Fruit fly (Drosophila melanogaster) whole organism, embryonic: ENCODE data around the gene CG9628.
A peak's percentile ranks its signal among the peaks of the same experiment; 100 is the strongest.

ENCODE experiments used
- CG10431 ChIP-seq: fragments of 200-800 bp; sonication (Bioruptor generic); optimal IDR thresholded peaks from 3 replicates; lab custom pipeline; 2018; ENCODE audit warnings: missing biosample characterization, mild to moderate bottlenecking, missing genetic modification characterization
- CG10462 ChIP-seq: fragments of 200-800 bp; sonication (Bioruptor generic); optimal IDR thresholded peaks from 2 replicates; lab custom pipeline; 2016; ENCODE audit warnings: missing biosample characterization, missing genetic modification characterization
- CG12071 ChIP-seq: fragments of 200-800 bp; sonication (Bioruptor generic); optimal IDR thresholded peaks from 3 replicates; lab custom pipeline; 2018; ENCODE audit warnings: missing biosample characterization, mild to moderate bottlenecking, missing genetic modification characterization
- CG12155 ChIP-seq: fragments of 200-800 bp; sonication (Bioruptor generic); optimal IDR thresholded peaks from 3 replicates; lab custom pipeline; 2016; ENCODE audit warnings: missing biosample characterization, missing genetic modification characterization
- CG13296 ChIP-seq: fragments of 200-800 bp; sonication (Bioruptor generic); optimal IDR thresholded peaks from 3 replicates; lab custom pipeline; 2018; ENCODE audit warnings: missing biosample characterization, mild to moderate bottlenecking, missing genetic modification characterization
- CG14014 ChIP-seq: fragments of 200-800 bp; sonication (Bioruptor generic); IDR thresholded peaks from 2 replicates; pipeline ENCODE4 v1.3.6; 2022; ENCODE audit warnings: missing biosample characterization, missing genetic modification characterization
- CG14667 ChIP-seq: fragments of 200-800 bp; sonication (Bioruptor generic); IDR thresholded peaks from 2 replicates; pipeline ENCODE4 v1.3.6; 2022; ENCODE audit warnings: missing biosample characterization, missing genetic modification characterization
- CG14710 ChIP-seq: fragments of 200-800 bp; sonication (Bioruptor generic); optimal IDR thresholded peaks from 3 replicates; lab custom pipeline; 2019; ENCODE audit warnings: missing biosample characterization, mild to moderate bottlenecking, missing genetic modification characterization, moderate library complexity
- CG15073 ChIP-seq: fragments of 200-800 bp; sonication (Bioruptor generic); optimal IDR thresholded peaks from 2 replicates; lab custom pipeline; 2016; ENCODE audit warnings: missing biosample characterization, missing genetic modification characterization
- CG15479 ChIP-seq: fragments of 200-800 bp; sonication (Bioruptor generic); optimal IDR thresholded peaks from 3 replicates; lab custom pipeline; 2019; ENCODE audit warnings: missing biosample characterization, mild to moderate bottlenecking, missing genetic modification characterization, moderate library complexity
- CG18764 ChIP-seq: fragments of 200-800 bp; sonication (Bioruptor generic); optimal IDR thresholded peaks from 3 replicates; lab custom pipeline; 2016; ENCODE audit warnings: missing biosample characterization, missing genetic modification characterization
- CG32532 ChIP-seq: fragments of 200-800 bp; sonication (Bioruptor generic); IDR thresholded peaks from 2 replicates; pipeline ENCODE4 v1.3.6; 2022; ENCODE audit warnings: missing biosample characterization, missing genetic modification characterization
- CG32772 ChIP-seq: fragments of 200-800 bp; sonication (Bioruptor generic); IDR thresholded peaks from 2 replicates; pipeline ENCODE4 v1.3.6; 2022; ENCODE audit warnings: missing biosample characterization, missing genetic modification characterization
- CG4820 ChIP-seq: fragments of 200-800 bp; sonication (Bioruptor generic); optimal IDR thresholded peaks from 3 replicates; lab custom pipeline; 2016; ENCODE audit warnings: missing biosample characterization, missing genetic modification characterization
- CG6175 ChIP-seq: fragments of 200-800 bp; sonication (Bioruptor generic); IDR thresholded peaks from 3 replicates; pipeline ENCODE4 v1.3.6; 2022; ENCODE audit warnings: missing biosample characterization, missing genetic modification characterization
- CG6683 ChIP-seq: fragments of 200-800 bp; sonication (Bioruptor generic); optimal IDR thresholded peaks from 2 replicates; lab custom pipeline; 2017; ENCODE audit warnings: missing biosample characterization, mild to moderate bottlenecking, missing genetic modification characterization, missing genetic modification reagents
- CG6689 ChIP-seq: fragments of 200-800 bp; sonication (Bioruptor generic); IDR thresholded peaks from 2 replicates; pipeline ENCODE4 v1.3.6; 2022; ENCODE audit warnings: missing biosample characterization, missing genetic modification characterization
- CG7928 ChIP-seq: fragments of 200-800 bp; sonication (Bioruptor generic); optimal IDR thresholded peaks from 2 replicates; lab custom pipeline; 2017; ENCODE audit warnings: missing biosample characterization, mild to moderate bottlenecking, missing genetic modification characterization
- CG7987 ChIP-seq: fragments of 200-800 bp; sonication (Bioruptor generic); optimal IDR thresholded peaks from 2 replicates; lab custom pipeline; 2018; ENCODE audit warnings: missing biosample characterization, mild to moderate bottlenecking, missing genetic modification characterization, moderate library complexity
- CG9932 ChIP-seq: fragments of 200-800 bp; sonication (Bioruptor generic); IDR thresholded peaks from 2 replicates; pipeline ENCODE4 v1.3.6; 2022; ENCODE audit warnings: missing biosample characterization, missing genetic modification characterization
- D19A ChIP-seq: fragments of 200-800 bp; optimal IDR thresholded peaks from 3 replicates; lab custom pipeline; 2019; ENCODE audit warnings: missing biosample characterization, mild to moderate bottlenecking, missing genetic modification characterization, moderate library complexity
- Doc3 ChIP-seq: fragments of 200-800 bp; sonication (Bioruptor generic); IDR thresholded peaks from 3 replicates; pipeline ENCODE4 v1.3.6; 2022; ENCODE audit warnings: missing biosample characterization, missing genetic modification characterization; ENCODE audit not compliant: partially characterized antibody
- Elba2 ChIP-seq: fragments of 200-800 bp; sonication (Bioruptor generic); optimal IDR thresholded peaks from 3 replicates; lab custom pipeline; 2016; ENCODE audit warnings: missing biosample characterization, missing genetic modification characterization
- Fer3 ChIP-seq: fragments of 200-800 bp; sonication (Bioruptor generic); optimal IDR thresholded peaks from 2 replicates; lab custom pipeline; 2018; ENCODE audit warnings: missing biosample characterization, mild to moderate bottlenecking, missing genetic modification characterization, moderate library complexity
- GATAe ChIP-seq: fragments of 200-800 bp; sonication (Bioruptor generic); conservative IDR thresholded peaks from 2 replicates; pipeline ENCODE4 v1.3.6; 2022; ENCODE audit warnings: missing biosample characterization, missing genetic modification characterization
- H2.0 ChIP-seq: fragments of 200-800 bp; sonication (Bioruptor generic); IDR thresholded peaks from 2 replicates; pipeline ENCODE4 v1.3.6; 2022; ENCODE audit warnings: missing biosample characterization, missing genetic modification characterization
- Meics ChIP-seq: fragments of 200-800 bp; sonication (Bioruptor generic); optimal IDR thresholded peaks from 2 replicates; lab custom pipeline; 2017; ENCODE audit warnings: missing biosample characterization, mild to moderate bottlenecking, missing genetic modification characterization
- Oaz ChIP-seq: fragments of 200-800 bp; sonication (Bioruptor generic); IDR thresholded peaks from 2 replicates; pipeline ENCODE4 v1.3.6; 2022; ENCODE audit warnings: missing biosample characterization, missing genetic modification characterization
- Opbp ChIP-seq: fragments of 200-800 bp; sonication (Bioruptor generic); IDR thresholded peaks from 3 replicates; pipeline ENCODE4 v1.3.6; 2022; ENCODE audit warnings: missing biosample characterization, missing genetic modification characterization; ENCODE audit not compliant: partially characterized antibody
- TFAM ChIP-seq: fragments of 200-800 bp; sonication (Bioruptor generic); optimal IDR thresholded peaks from 2 replicates; lab custom pipeline; 2017; ENCODE audit warnings: missing biosample characterization, missing genetic modification characterization, inconsistent platforms
- Taf1 ChIP-seq: fragments of 200-800 bp; sonication (Bioruptor generic); IDR thresholded peaks from 2 replicates; pipeline ENCODE4 v1.3.6; 2022; ENCODE audit warnings: missing biosample characterization, missing genetic modification characterization
- abd-A ChIP-seq: fragments of 200-800 bp; sonication (Bioruptor generic); optimal IDR thresholded peaks from 3 replicates; lab custom pipeline; 2019; ENCODE audit warnings: missing biosample characterization, mild to moderate bottlenecking, missing genetic modification characterization, moderate library complexity
- al ChIP-seq: fragments of 200-800 bp; sonication (Bioruptor generic); IDR thresholded peaks from 2 replicates; pipeline ENCODE4 v1.3.6; 2022; ENCODE audit warnings: missing biosample characterization, missing genetic modification characterization
- bowl ChIP-seq: fragments of 200-800 bp; sonication (Bioruptor generic); IDR thresholded peaks from 2 replicates; pipeline ENCODE4 v1.3.6; 2022; ENCODE audit warnings: missing biosample characterization, missing genetic modification characterization
- bsh ChIP-seq, 2 experiments: fragments of 200-800 bp; sonication (Bioruptor generic); optimal IDR thresholded peaks; 2 replicates each; lab custom pipeline; 2017 to 2018; ENCODE audit warnings: mild to moderate bottlenecking in 2 of 2, missing biosample characterization in 2 of 2, missing genetic modification characterization in 2 of 2, moderate library complexity in 1 of 2
- caup ChIP-seq: fragments of 200-800 bp; sonication (Bioruptor generic); optimal IDR thresholded peaks from 3 replicates; lab custom pipeline; 2017; ENCODE audit warnings: missing biosample characterization, mild to moderate bottlenecking, missing genetic modification characterization, moderate library complexity; ENCODE audit not compliant: severe bottlenecking
- chm ChIP-seq: fragments of 200-800 bp; sonication (Bioruptor generic); IDR thresholded peaks from 2 replicates; pipeline ENCODE4 v1.3.6; 2022; ENCODE audit warnings: missing biosample characterization, missing genetic modification characterization
- crol ChIP-seq: fragments of 200-800 bp; sonication (Bioruptor generic); IDR thresholded peaks from 2 replicates; pipeline ENCODE4 v1.3.6; 2022; ENCODE audit warnings: missing biosample characterization, missing genetic modification characterization
- dm ChIP-seq: fragments of 200-800 bp; sonication (Bioruptor generic); optimal IDR thresholded peaks from 3 replicates; lab custom pipeline; 2016; ENCODE audit warnings: missing biosample characterization, missing genetic modification characterization
- eve ChIP-seq, 2 experiments: fragments of >200 bp; optimal IDR thresholded peaks; 2 replicates each; lab custom pipeline; 2017; ENCODE audit warnings: missing biosample characterization in 2 of 2, missing genetic modification characterization in 2 of 2
- ftz-f1 ChIP-seq: fragments of 200-800 bp; sonication (Bioruptor generic); optimal IDR thresholded peaks from 2 replicates; lab custom pipeline; 2016; ENCODE audit warnings: missing biosample characterization, missing genetic modification characterization
- hkb ChIP-seq, 2 experiments: fragments of 200-800 bp in 1 of 2; fragments of >200 bp in 1 of 2; sonication (Bioruptor generic) in 1 of 2; IDR thresholded peaks in 1 of 2; optimal IDR thresholded peaks in 1 of 2; 2 replicates each; pipeline versions ENCODE4 v1.3.6 to Lab custom; 2017 to 2022; ENCODE audit warnings: missing biosample characterization in 1 of 2, missing genetic modification characterization in 1 of 2
- insv ChIP-seq, 2 experiments: fragments of 200-800 bp; sonication (Bioruptor generic); optimal IDR thresholded peaks; 3 replicates each; lab custom pipeline; 2016 to 2018; ENCODE audit warnings: missing biosample characterization in 2 of 2, missing genetic modification characterization in 2 of 2
- kni ChIP-seq: fragments of 200-800 bp; sonication (Bioruptor generic); optimal IDR thresholded peaks from 3 replicates; lab custom pipeline; 2017; ENCODE audit warnings: mild to moderate bottlenecking, missing biosample characterization, missing genetic modification reagents, missing genetic modification characterization
- lab ChIP-seq: fragments of 200-800 bp; sonication (Bioruptor generic); optimal IDR thresholded peaks from 3 replicates; lab custom pipeline; 2017; ENCODE audit warnings: missing biosample characterization, missing genetic modification characterization, mild to moderate bottlenecking, moderate library complexity, missing genetic modification reagents
- mirr ChIP-seq: fragments of 200-800 bp; sonication (Bioruptor generic); optimal IDR thresholded peaks from 3 replicates; lab custom pipeline; 2018; ENCODE audit warnings: missing biosample characterization, mild to moderate bottlenecking, missing genetic modification characterization
- prd ChIP-seq, 3 experiments: fragments of >200 bp in 2 of 3; fragments of 200-800 bp in 1 of 3; sonication (Bioruptor generic) in 1 of 3; optimal IDR thresholded peaks in 2 of 3; IDR thresholded peaks in 1 of 3; 2 replicates in 2 of 3; 3 replicates in 1 of 3; pipeline versions ENCODE4 v1.3.6 to Lab custom; 2017 to 2022; ENCODE audit warnings: missing biosample characterization in 1 of 3, missing genetic modification characterization in 1 of 3
- sens-2 ChIP-seq: fragments of 200-800 bp; sonication (Bioruptor generic); IDR thresholded peaks from 2 replicates; pipeline ENCODE4 v1.3.6; 2022; ENCODE audit warnings: missing biosample characterization, missing genetic modification characterization
- slou ChIP-seq: fragments of 200-800 bp; sonication (Bioruptor generic); optimal IDR thresholded peaks from 3 replicates; lab custom pipeline; 2016; ENCODE audit warnings: missing biosample characterization, missing genetic modification characterization
- so ChIP-seq: fragments of 200-800 bp; sonication (Bioruptor generic); IDR thresholded peaks from 3 replicates; pipeline ENCODE4 v1.3.6; 2022; ENCODE audit warnings: missing biosample characterization, missing genetic modification characterization

CG9628 gene

dm6 chr3L:14622457-14622899 lies at the start of gene CG9628 (continued):
- TF ChIP-seq CG10431 (peak; percentile 0), prd (optimal IDR thresholded peaks at IDR 0.05; lab: Kevin White, UChicago) (no peak), prd (GFP tag; IDR thresholded peaks at IDR 0.05; lab: Robert Waterston, UW) (peak; percentile 28; the same call in 1 of the 3 replicates), CG14710 (peak; percentile 27), mirr (GFP tag; lab: Kevin White, UChicago) (no peak), dm (GFP tag; lab: Kevin White, UChicago) (no peak), slou (GFP tag; lab: Kevin White, UChicago) (no peak), GATAe (GFP tag; lab: Robert Waterston, UW) (no peak), Fer3 (peak; percentile 12), CG18764 (peak; percentile 14), CG9932 (GFP tag; lab: Robert Waterston, UW) (no peak), Opbp (GFP tag; lab: Robert Waterston, UW) (no peak), CG12071 (GFP tag; lab: Kevin White, UChicago) (peak; percentile 53), kni (GFP tag; lab: Kevin White, UChicago) (peak; percentile 57), TFAM (GFP tag; lab: Kevin White, UChicago) (no peak), Elba2 (GFP tag; lab: Kevin White, UChicago) (no peak), lab (GFP tag; lab: Kevin White, UChicago) (peak; percentile 72), CG14014 (GFP tag; lab: Robert Waterston, UW) (no peak), ftz-f1 (no peak), CG14667 (GFP tag; lab: Robert Waterston, UW) (no peak), crol (GFP tag; lab: Robert Waterston, UW) (no peak), CG7928 (GFP tag; lab: Kevin White, UChicago) (no peak), CG6683 (GFP tag; lab: Kevin White, UChicago) (no peak), CG6689 (peak; percentile 32; the same call in 1 of the 2 replicates), CG7987 (GFP tag; lab: Kevin White, UChicago) (peak; percentile 36), CG12155 (no peak), so (GFP tag; lab: Robert Waterston, UW) (peak; percentile 49; the same call in 2 of the 3 replicates), hkb (optimal IDR thresholded peaks at IDR 0.05; lab: Kevin White, UChicago) (no peak), hkb (GFP tag; IDR thresholded peaks at IDR 0.05; lab: Robert Waterston, UW) (peak; percentile 83), Oaz (GFP tag; lab: Robert Waterston, UW) (no peak), CG6175 (GFP tag; lab: Robert Waterston, UW) (no peak), CG13296 (GFP tag; lab: Kevin White, UChicago) (peak; percentile 57), caup (GFP tag; lab: Kevin White, UChicago) (no peak), insv (GFP tag; optimal IDR thresholded peaks at IDR 0.05; lab: Kevin White, UChicago) (no peak), eve (GFP tag; optimal IDR thresholded peaks at IDR 0.05; lab: Kevin White, UChicago) (no peak), Meics (peak; percentile 53), CG15073 (GFP tag; lab: Kevin White, UChicago) (peak; percentile 95), CG10462 (GFP tag; lab: Kevin White, UChicago) (no peak), D19A (tag; lab: Kevin White, UChicago) (peak; percentile 35), bsh (GFP tag; optimal IDR thresholded peaks at IDR 0.05; lab: Kevin White, UChicago) (no peak), chm (GFP tag; lab: Robert Waterston, UW) (0 out of 2 replicates have a peak, but pooled peaks have one; percentile 41), CG15479 (no peak), sens-2 (no peak), Doc3 (GFP tag; lab: Robert Waterston, UW) (no peak), H2.0 (GFP tag; lab: Robert Waterston, UW) (0 out of 2 replicates have a peak, but pooled peaks have one; percentile 5), CG4820 (GFP tag; lab: Kevin White, UChicago) (no peak), abd-A (tag; lab: Kevin White, UChicago) (peak; percentile 24), CG32532 (GFP tag; lab: Robert Waterston, UW) (peak; percentile 70), al (peak; percentile 39; the same call in 1 of the 2 replicates), Taf1 (GFP tag; lab: Robert Waterston, UW) (no peak), CG32772 (GFP tag; lab: Robert Waterston, UW) (no peak), bowl (GFP tag; lab: Robert Waterston, UW) (no peak)
